Fruit fly (Drosophila melanogaster) Kc167 (cell line): ENCODE data around the gene mRRF1.

ENCODE experiments used
- Myc ChIP-seq: fragments of >200 bp; optimal IDR thresholded peaks from 2 replicates; lab custom pipeline; 2017; ENCODE audit warnings: missing external identifiers
- Sin3A ChIP-seq: fragments of >200 bp; optimal IDR thresholded peaks from 2 replicates; lab custom pipeline; 2018; ENCODE audit warnings: missing external identifiers
- h ChIP-seq: fragments of >200 bp; optimal IDR thresholded peaks from 3 replicates; lab custom pipeline; 2018; ENCODE audit warnings: missing external identifiers
- insv ChIP-seq: fragments of >200 bp; optimal IDR thresholded peaks from 3 replicates; lab custom pipeline; 2018; ENCODE audit warnings: missing external identifiers
- psq ChIP-seq: fragments of >200 bp; optimal IDR thresholded peaks from 2 replicates; lab custom pipeline; 2017; ENCODE audit warnings: missing external identifiers
- ttk ChIP-seq: sonication (Bioruptor generic); optimal IDR thresholded peaks from 2 replicates; lab custom pipeline; 2017; ENCODE audit warnings: missing external identifiers

Gene mRRF1

DNA sequence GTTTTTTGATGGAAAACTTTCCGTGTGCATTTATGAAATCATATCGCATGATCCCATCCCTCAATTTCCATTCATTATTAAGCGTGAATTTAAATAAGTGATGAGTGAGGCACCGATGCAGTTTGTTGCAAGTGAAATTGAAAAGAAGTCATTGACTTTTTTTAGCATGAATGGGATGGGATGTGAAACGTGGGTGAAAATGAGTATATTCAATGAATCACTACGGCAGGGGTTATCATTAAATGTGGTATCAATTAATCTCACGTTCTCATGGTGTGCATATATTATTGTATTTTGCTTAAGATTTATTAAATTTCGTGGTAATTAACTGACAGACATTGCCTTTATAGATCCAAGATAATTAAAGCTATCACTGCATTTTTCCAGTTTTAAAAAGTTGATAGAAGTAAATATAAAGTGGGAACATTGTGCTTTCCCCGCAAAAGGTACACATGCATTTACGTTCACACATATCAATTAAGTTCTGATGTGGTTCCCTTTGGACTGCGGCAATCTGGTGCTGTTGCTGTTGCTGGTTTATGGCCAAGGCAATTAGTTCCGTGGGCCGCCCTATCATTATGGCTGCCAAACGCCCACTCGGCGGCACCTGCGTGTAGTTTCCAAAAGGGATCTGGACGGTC lies 27.3 kb downstream of the mRRF1 start:
- no peak for TF ChIP-seq Sin3A (lab: Kevin White, UChicago)
- no peak for TF ChIP-seq ttk (lab: Kevin White, UChicago)
- TF ChIP-seq Myc, result no peak
- no peak for TF ChIP-seq psq

DNA sequence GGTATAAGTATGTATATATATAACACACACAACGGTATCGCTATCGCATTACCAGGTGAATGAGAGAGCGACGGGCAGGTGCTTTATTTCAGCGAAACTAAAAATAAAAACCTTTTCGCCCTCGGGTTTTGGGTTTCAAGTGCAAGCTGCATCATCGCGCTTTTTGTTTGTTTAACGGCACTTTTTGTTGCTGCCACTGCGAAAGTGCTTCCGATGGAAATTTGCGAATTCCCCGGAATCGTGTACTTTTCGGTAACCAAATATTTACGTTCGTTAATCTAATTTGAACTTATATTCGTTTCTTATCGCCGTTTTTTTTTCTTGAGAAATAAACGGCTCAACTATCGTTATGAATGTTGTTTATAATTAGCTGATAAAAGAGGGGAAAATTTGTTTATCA lies 31.9 kb downstream of the mRRF1 start:
- TF ChIP-seq Myc (no peak), psq (no peak), ttk (lab: Kevin White, UChicago) (no peak), Sin3A (lab: Kevin White, UChicago) (no peak), insv (lab: Kevin White, UChicago) (no peak), h (no peak)

DNA sequence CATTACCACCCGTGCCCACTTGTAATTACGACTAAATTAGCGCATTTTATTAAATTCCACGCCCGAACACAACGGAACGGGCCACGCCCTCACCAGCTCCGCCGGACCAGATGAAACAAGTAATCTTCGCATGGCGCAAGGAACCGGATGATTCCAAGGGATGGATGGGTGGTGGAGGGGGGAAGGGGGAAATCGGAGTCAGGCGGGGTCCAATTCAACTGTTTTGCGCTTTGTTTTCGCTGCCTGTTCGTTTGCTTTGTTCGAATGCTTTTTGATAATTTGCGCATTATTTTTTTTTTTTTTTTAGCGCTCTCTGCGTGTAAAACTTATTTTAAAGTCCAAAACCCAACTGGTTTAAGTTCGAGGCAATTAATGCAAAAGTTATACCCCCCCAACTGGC lies 32.6 kb downstream of the mRRF1 start:
- TF ChIP-seq psq (no peak), ttk (lab: Kevin White, UChicago) (no peak), Myc (no peak)

DNA sequence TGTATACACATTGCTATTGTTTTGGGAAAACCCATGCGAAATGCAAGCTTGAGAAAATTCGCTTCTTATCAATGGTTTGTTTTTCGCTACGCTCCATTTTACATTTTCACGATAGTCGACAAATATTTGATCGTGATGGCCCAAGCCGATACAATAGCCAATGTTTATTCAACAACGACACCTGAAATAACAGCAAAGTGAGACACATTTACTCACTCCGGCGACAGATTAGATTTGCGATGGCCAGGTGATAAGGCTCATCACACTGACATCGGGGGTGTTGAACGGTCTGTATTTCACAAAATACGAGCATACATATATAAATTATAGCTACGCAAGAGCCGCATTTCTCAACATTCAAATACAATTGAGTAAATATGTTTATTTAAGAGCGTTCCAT lies 33.0 kb downstream of the mRRF1 start:
- TF ChIP-seq Sin3A (lab: Kevin White, UChicago), result no peak
- no peak for TF ChIP-seq ttk (lab: Kevin White, UChicago)
- TF ChIP-seq Myc, result no peak
- TF ChIP-seq insv (lab: Kevin White, UChicago), result no peak
- TF ChIP-seq h, result no peak
- TF ChIP-seq psq, result no peak

DNA sequence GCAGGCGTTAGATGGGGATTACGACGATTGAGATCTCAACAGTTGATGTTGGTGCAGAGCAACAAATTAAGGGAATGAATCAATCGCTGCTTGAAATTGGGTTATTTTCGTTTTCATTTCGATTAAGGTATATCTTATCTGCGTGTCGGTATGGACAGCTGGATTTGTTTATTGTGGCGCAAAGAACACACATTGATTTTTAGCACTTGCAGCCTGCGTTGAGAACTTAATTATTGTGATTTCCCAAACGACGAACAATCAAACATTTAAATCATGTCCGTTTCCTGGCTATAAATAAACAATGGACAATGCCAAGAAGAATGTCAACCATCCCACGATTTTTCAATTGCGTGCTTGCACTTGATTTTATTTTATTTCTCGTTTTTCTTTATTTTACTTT lies 33.9 kb downstream of the mRRF1 start:
- TF ChIP-seq h (no peak), psq (no peak), Sin3A (lab: Kevin White, UChicago) (no peak)

DNA sequence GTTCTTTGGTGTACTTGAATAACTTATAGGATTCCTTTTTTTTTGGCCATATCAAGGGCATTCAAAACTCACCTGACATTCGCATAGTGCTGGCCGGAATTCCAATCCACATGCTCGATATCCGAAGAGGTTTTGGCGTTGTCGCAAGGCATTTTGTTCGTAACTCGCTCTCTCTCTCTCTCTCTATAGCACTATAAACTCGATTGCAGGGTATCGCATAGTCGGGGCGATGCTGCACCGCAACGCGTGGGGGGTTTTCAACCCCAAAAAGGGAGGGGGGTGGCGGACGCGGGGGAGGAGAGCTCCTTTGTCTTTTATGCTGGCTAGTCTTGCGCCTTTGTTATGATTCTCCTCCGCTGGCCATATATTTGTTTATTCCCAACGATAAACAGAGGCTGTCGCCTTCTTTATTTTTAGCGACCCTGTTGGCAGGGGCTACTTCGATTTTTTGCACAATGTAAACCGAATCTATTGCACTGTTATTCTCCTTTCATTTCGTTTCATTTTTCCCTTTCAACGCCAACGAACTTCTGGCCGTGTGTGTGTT lies 34.4 kb downstream of the mRRF1 start:
- no peak for TF ChIP-seq h
- no peak for TF ChIP-seq Sin3A (lab: Kevin White, UChicago)
- no peak for TF ChIP-seq Myc
- no peak for TF ChIP-seq insv (lab: Kevin White, UChicago)
- TF ChIP-seq ttk (lab: Kevin White, UChicago), result no peak
- TF ChIP-seq psq, result no peak

DNA sequence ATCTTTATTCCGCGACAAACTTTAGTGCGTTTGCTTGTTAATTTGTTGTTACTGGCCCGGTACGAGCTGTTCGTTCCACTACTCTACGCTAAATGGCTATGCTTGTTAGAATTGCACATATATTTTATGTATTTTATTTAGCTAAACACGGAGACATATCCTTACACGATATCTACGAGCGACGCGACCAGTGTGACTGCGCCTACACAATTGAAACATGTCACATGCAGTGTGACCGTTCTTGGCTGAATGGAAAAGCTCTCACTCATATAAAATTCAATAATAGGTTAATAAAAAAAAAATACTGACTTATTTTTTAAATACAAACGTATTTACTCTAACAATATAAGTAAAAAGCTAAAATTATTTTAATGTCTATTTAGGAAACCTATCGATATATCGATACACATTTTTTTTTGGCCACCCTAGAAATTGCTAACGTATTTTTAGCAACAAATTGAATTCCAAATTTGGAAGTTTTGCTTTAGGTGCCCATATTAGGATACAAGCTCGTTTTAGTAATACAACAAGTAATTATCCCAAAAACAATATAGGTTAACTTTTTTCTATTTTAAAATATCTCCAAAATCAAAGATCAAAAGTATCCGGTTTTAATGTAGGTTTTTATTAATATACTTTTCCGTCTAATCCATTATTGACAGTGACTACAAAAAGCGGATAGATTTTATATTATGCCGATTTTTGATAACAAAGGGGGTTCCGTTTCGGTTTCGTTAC lies 35.0 kb downstream of the mRRF1 start, which contains the start of gene CG4080:
Gene CG4080, minus strand, starts transcription at position 215 of the 738 bp plus-strand sequence.
- TF ChIP-seq h (no peak), Myc (no peak), insv (lab: Kevin White, UChicago) (no peak)

DNA sequence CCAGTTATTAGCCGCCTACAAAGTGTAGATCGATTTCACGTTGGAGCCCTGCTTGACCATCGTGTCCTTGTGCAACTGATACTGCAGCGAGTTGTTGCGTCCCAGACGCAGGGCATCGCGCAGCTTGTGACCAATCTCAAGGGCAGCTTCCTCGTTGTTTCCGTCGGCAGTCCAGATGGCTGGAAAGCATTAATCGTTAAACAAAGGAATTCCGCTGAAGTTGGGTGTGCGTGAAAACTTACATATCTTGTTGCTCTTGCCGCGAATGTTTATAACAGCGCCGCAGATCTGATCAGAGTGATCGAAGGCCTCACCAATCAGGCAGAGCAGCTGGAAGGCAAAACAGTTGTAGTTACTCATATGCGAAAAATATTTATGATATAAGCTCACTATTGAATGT lies 35.7 kb downstream of the mRRF1 start:
- no peak for TF ChIP-seq Sin3A (lab: Kevin White, UChicago)
- no peak for TF ChIP-seq Myc
- no peak for TF ChIP-seq ttk (lab: Kevin White, UChicago)
- TF ChIP-seq h, result no peak
- TF ChIP-seq insv (lab: Kevin White, UChicago), result no peak
- TF ChIP-seq psq, result no peak

DNA sequence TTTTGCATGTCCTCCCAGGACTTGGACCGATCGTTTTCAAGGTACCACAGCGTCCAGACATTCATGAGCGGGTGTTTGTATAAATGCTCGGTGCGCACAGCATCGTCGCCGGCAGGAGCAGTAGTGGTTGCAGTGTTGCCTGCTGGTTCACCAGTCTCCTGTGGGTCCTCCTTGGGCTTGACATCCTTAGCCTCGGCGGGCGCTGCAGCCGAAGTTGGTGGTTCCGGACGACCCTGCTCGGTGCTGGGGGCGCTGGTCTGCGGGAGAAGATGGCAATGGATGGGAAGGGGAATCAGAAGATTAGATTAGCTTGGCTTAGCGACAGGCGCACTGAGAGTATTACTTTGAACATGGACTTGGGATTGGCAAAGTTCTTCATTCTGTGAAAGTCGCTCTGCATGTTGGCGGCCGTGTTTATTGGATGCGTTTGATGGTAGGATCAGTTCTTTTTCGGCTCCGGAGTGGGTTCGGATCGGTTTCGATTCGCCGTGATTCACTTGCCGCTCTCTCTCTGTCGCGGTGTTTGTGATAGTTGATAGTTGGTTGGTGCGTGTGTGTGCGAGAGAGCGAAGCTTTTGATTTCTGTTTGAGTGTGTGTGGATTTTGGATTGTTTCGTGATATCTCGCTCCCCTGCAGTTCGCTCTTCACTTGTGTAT lies 36.7 kb downstream of the mRRF1 start:
- TF ChIP-seq psq, result no peak
- TF ChIP-seq Sin3A (lab: Kevin White, UChicago), result no peak
- no peak for TF ChIP-seq h
- TF ChIP-seq Myc, result no peak
- TF ChIP-seq ttk (lab: Kevin White, UChicago), result no peak
- no peak for TF ChIP-seq insv (lab: Kevin White, UChicago)

DNA sequence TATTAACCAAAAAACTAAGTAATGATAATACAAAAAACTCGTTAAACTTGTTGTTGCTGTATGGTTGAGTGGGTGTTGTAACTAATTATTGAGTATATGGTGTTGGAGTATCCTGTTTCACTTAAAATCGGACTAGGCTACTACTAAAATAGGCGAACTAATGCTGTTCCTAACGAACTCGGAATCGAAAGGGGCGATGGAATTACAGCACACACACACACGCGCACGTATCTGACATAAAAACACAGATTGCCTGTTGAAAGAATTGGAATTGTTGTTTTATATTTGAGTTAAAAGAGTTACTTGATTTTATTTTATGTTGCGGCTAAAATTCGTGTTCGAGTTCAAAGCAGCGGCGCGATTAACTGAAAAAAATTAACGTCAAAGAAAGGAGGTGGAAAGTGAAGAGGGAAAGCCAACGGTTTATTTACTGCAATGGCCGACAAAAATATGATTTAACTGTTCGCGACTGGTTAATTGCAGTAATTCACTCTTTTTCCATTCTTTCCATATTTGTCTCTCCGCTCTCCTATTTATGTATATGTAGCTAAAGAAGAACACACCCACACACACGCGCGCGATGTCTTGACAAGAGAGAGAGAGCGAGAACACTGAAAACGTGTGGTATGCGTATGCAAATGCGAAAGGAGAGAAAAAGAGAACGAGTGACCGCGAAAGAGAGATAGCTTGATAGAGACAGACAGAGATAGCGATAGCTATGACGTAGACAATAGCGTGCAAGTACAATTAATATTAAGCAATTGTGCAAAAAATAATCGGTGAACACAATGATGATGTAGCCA lies 37.4 kb downstream of the mRRF1 start:
- TF ChIP-seq Myc (no peak), insv (lab: Kevin White, UChicago) (no peak), ttk (lab: Kevin White, UChicago) (no peak), psq (no peak), Sin3A (lab: Kevin White, UChicago) (no peak), h (no peak)

DNA sequence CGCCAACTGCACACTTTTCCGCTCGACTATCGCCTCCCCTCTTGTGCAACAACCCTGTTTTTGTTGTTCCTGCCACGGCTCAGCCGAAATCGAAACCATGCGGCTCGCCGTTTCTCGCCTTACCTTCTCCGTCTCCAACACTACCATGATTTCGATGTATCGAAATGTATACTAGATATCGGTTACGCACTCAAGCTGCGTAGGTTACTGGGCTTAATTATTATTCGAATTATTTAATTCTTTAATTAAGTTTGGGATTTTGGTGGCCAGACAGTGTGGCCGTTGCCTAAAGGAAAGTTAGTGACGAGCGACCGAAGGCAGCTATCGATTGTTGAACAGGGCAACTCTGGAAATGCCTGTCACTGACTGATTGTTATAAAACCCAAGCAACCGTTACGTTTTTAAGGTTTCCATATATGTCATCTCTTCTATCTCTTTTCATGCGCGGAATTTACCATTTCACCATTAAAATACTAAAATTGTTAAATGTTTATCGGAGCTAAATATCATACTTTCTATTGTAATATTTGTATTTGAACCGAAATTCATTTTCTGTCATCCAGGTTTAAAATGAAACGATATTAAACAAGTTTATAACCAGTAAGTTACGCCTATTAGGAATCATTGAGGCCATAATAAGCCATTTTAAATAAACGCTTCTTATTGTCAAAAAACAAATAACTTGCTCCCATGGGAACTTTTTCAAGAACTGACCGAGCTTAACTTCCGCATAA lies 38.2 kb downstream of the mRRF1 start, which contains the start of gene eIF4E1:
Gene eIF4E1, minus strand, starts transcription at position 304 of the 734 bp plus-strand sequence.
- TF ChIP-seq h (no peak), Myc (no peak), insv (lab: Kevin White, UChicago) (no peak), psq (no peak), ttk (lab: Kevin White, UChicago) (no peak), Sin3A (lab: Kevin White, UChicago) (no peak)

DNA sequence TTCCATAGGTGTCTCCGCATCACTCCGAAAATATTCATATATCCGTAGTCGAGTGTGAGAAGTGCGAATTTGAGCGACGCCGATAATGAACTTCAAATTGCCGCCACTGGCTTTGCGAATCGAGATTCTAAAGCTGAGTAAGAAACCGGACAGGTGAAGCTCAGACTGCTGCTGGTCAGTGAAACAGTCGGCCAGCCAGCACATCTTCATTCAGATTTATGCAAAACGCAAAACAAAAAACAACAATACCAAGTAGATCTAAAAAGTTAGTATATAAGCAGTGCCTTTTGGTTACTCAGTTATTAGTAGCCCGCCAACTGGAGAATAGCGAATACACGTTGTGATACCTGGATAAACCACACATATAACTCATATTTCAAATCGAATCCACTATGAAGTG lies 40.3 kb downstream of the mRRF1 start, which contains the start of gene Cpr67B:
Gene Cpr67B, plus strand, starts transcription at position 301 of the 400 bp plus-strand sequence.
- TF ChIP-seq psq (no peak), Myc (no peak), ttk (lab: Kevin White, UChicago) (no peak), Sin3A (lab: Kevin White, UChicago) (no peak)
